Fruit fly (Drosophila melanogaster) whole organism, embryonic: ENCODE measurements around the gene caz.

Experiments used
- BEAF-32 ChIP-seq: fragments of 200-800 bp; sonication (Bioruptor generic); optimal IDR thresholded peaks from 3 replicates; lab custom pipeline; 2017; ENCODE audit warnings: missing biosample characterization, missing genetic modification characterization, mild to moderate bottlenecking, moderate library complexity, missing genetic modification reagents
- CG10267 ChIP-seq: fragments of 200-800 bp; sonication (Bioruptor generic); optimal IDR thresholded peaks from 2 replicates; lab custom pipeline; 2018; ENCODE audit warnings: missing biosample characterization, mild to moderate bottlenecking, missing genetic modification characterization, moderate library complexity
- CG10431 ChIP-seq: fragments of 200-800 bp; sonication (Bioruptor generic); optimal IDR thresholded peaks from 3 replicates; lab custom pipeline; 2018; ENCODE audit warnings: missing biosample characterization, mild to moderate bottlenecking, missing genetic modification characterization
- CG10462 ChIP-seq: fragments of 200-800 bp; sonication (Bioruptor generic); optimal IDR thresholded peaks from 2 replicates; lab custom pipeline; 2016; ENCODE audit warnings: missing biosample characterization, missing genetic modification characterization
- CG10565 ChIP-seq: fragments of 200-800 bp; sonication (Bioruptor generic); optimal IDR thresholded peaks from 3 replicates; lab custom pipeline; 2016; ENCODE audit warnings: missing biosample characterization, mild to moderate bottlenecking, missing genetic modification characterization
- CG10959 ChIP-seq: fragments of 200-800 bp; sonication (Bioruptor generic); IDR thresholded peaks from 2 replicates; pipeline ENCODE4 v1.3.6; 2022; ENCODE audit warnings: missing biosample characterization, missing genetic modification characterization
- CG13775 ChIP-seq: fragments of 200-800 bp; sonication (Bioruptor generic); optimal IDR thresholded peaks from 3 replicates; lab custom pipeline; 2017; ENCODE audit warnings: missing biosample characterization, mild to moderate bottlenecking, missing genetic modification characterization
- CG14965 ChIP-seq: fragments of 200-800 bp; sonication (Bioruptor generic); optimal IDR thresholded peaks from 2 replicates; lab custom pipeline; 2016; ENCODE audit warnings: missing biosample characterization, missing genetic modification characterization, borderline replicate concordance
- CG15514 ChIP-seq: fragments of 200-800 bp; sonication (Bioruptor generic); optimal IDR thresholded peaks from 3 replicates; lab custom pipeline; 2017; ENCODE audit warnings: missing biosample characterization, missing genetic modification characterization, mild to moderate bottlenecking, moderate library complexity, missing genetic modification reagents
- CG1603 ChIP-seq: fragments of 200-800 bp; sonication (Bioruptor generic); optimal IDR thresholded peaks from 2 replicates; lab custom pipeline; 2019; ENCODE audit warnings: missing biosample characterization, mild to moderate bottlenecking, missing genetic modification characterization, moderate library complexity
- CG17186 ChIP-seq: fragments of 200-800 bp; sonication (Bioruptor generic); optimal IDR thresholded peaks from 3 replicates; lab custom pipeline; 2017; ENCODE audit warnings: missing biosample characterization, missing genetic modification reagents, missing genetic modification characterization
- CG17385 ChIP-seq: fragments of 200-800 bp; sonication (Bioruptor generic); optimal IDR thresholded peaks from 3 replicates; lab custom pipeline; 2018; ENCODE audit warnings: missing biosample characterization, mild to moderate bottlenecking, missing genetic modification characterization
- CG17568 ChIP-seq: fragments of 200-800 bp; sonication (Bioruptor generic); optimal IDR thresholded peaks from 2 replicates; lab custom pipeline; 2018; ENCODE audit warnings: missing biosample characterization, mild to moderate bottlenecking, missing genetic modification characterization, moderate library complexity
- CG2116 ChIP-seq: fragments of 200-800 bp; sonication (Bioruptor generic); optimal IDR thresholded peaks from 3 replicates; lab custom pipeline; 2018; ENCODE audit warnings: missing biosample characterization, mild to moderate bottlenecking, missing genetic modification characterization
- CG42726 ChIP-seq: fragments of 200-800 bp; sonication (Bioruptor generic); IDR thresholded peaks from 2 replicates; pipeline ENCODE4 v1.3.6; 2022; ENCODE audit warnings: missing biosample characterization, missing genetic modification characterization; ENCODE audit not compliant: partially characterized antibody
- CG7839 ChIP-seq: fragments of 200-800 bp; sonication (Bioruptor generic); optimal IDR thresholded peaks from 3 replicates; lab custom pipeline; 2018; ENCODE audit warnings: missing biosample characterization, mild to moderate bottlenecking, missing genetic modification characterization, moderate library complexity
- CG9609 ChIP-seq: fragments of 200-800 bp; sonication (Bioruptor generic); optimal IDR thresholded peaks from 3 replicates; lab custom pipeline; 2016; ENCODE audit warnings: missing biosample characterization, missing genetic modification characterization
- Dll ChIP-seq: fragments of 200-800 bp; sonication (Bioruptor generic); IDR thresholded peaks from 4 replicates; pipeline ENCODE4 v1.3.6; 2022; ENCODE audit warnings: missing biosample characterization, missing genetic modification characterization; ENCODE audit not compliant: partially characterized antibody
- Dref ChIP-seq: fragments of 200-800 bp; sonication (Bioruptor generic); IDR thresholded peaks from 2 replicates; pipeline ENCODE4 v1.3.6; 2022; ENCODE audit warnings: missing biosample characterization, missing genetic modification characterization
- E2f2 ChIP-seq: fragments of 200-800 bp; sonication (Bioruptor generic); IDR thresholded peaks from 2 replicates; pipeline ENCODE4 v1.3.6; 2022; ENCODE audit warnings: missing biosample characterization, missing genetic modification characterization
- ERR ChIP-seq: fragments of 200-800 bp; sonication (Bioruptor generic); optimal IDR thresholded peaks from 2 replicates; lab custom pipeline; 2016; ENCODE audit warnings: missing biosample characterization, missing genetic modification characterization
- Elba2 ChIP-seq: fragments of 200-800 bp; sonication (Bioruptor generic); optimal IDR thresholded peaks from 3 replicates; lab custom pipeline; 2016; ENCODE audit warnings: missing biosample characterization, missing genetic modification characterization
- Fer3 ChIP-seq: fragments of 200-800 bp; sonication (Bioruptor generic); optimal IDR thresholded peaks from 2 replicates; lab custom pipeline; 2018; ENCODE audit warnings: missing biosample characterization, mild to moderate bottlenecking, missing genetic modification characterization, moderate library complexity
- Scr ChIP-seq: fragments of 200-800 bp; sonication (Bioruptor generic); IDR thresholded peaks from 2 replicates; pipeline ENCODE4 v1.3.6; 2022; ENCODE audit warnings: missing biosample characterization, missing genetic modification characterization; ENCODE audit not compliant: partially characterized antibody
- Side ChIP-seq: fragments of 200-800 bp; sonication (Bioruptor generic); optimal IDR thresholded peaks from 2 replicates; lab custom pipeline; 2016; ENCODE audit warnings: missing biosample characterization, missing genetic modification characterization
- Sox100B ChIP-seq: fragments of 200-800 bp; sonication (Bioruptor generic); optimal IDR thresholded peaks from 3 replicates; lab custom pipeline; 2018; ENCODE audit warnings: missing biosample characterization, mild to moderate bottlenecking, missing genetic modification characterization
- abd-A ChIP-seq: fragments of 200-800 bp; sonication (Bioruptor generic); optimal IDR thresholded peaks from 3 replicates; lab custom pipeline; 2019; ENCODE audit warnings: missing biosample characterization, mild to moderate bottlenecking, missing genetic modification characterization, moderate library complexity
- amos ChIP-seq: fragments of 200-800 bp; sonication (Bioruptor generic); IDR thresholded peaks from 2 replicates; pipeline ENCODE4 v1.3.6; 2022; ENCODE audit warnings: missing biosample characterization, missing genetic modification characterization; ENCODE audit not compliant: partially characterized antibody
- ewg ChIP-seq: fragments of 200-800 bp; sonication (Bioruptor generic); optimal IDR thresholded peaks from 3 replicates; lab custom pipeline; 2017; ENCODE audit warnings: mild to moderate bottlenecking, missing biosample characterization, missing genetic modification reagents, missing genetic modification characterization
- ham ChIP-seq: fragments of 200-800 bp; sonication (Bioruptor generic); IDR thresholded peaks from 2 replicates; pipeline ENCODE4 v1.3.6; 2022; ENCODE audit warnings: missing biosample characterization, missing genetic modification characterization
- luna ChIP-seq: fragments of 200-800 bp; sonication (Bioruptor generic); optimal IDR thresholded peaks from 2 replicates; lab custom pipeline; 2016; ENCODE audit warnings: missing biosample characterization, missing genetic modification characterization
- nerfin-1 ChIP-seq: fragments of 200-800 bp; sonication (Bioruptor generic); optimal IDR thresholded peaks from 3 replicates; lab custom pipeline; 2019; ENCODE audit warnings: missing biosample characterization, mild to moderate bottlenecking, missing genetic modification characterization, moderate library complexity
- pita ChIP-seq: fragments of 200-800 bp; sonication (Bioruptor generic); optimal IDR thresholded peaks from 2 replicates; lab custom pipeline; 2017; ENCODE audit warnings: missing biosample characterization, mild to moderate bottlenecking, missing genetic modification characterization
- pzg ChIP-seq: fragments of 200-800 bp; sonication (Bioruptor generic); optimal IDR thresholded peaks from 3 replicates; lab custom pipeline; 2018; ENCODE audit warnings: missing biosample characterization, mild to moderate bottlenecking, missing genetic modification characterization, moderate library complexity
- row ChIP-seq: fragments of 200-800 bp; sonication (Bioruptor generic); IDR thresholded peaks from 3 replicates; pipeline ENCODE4 v1.3.6; 2022; ENCODE audit warnings: missing biosample characterization, missing genetic modification characterization
- stwl ChIP-seq: fragments of 200-800 bp; sonication (Bioruptor generic); optimal IDR thresholded peaks from 3 replicates; lab custom pipeline; 2018; ENCODE audit warnings: missing biosample characterization, mild to moderate bottlenecking, missing genetic modification characterization, moderate library complexity
- vvl ChIP-seq: fragments of 200-800 bp; sonication (Bioruptor generic); IDR thresholded peaks from 2 replicates; pipeline ENCODE4 v1.3.6; 2022; ENCODE audit warnings: missing biosample characterization, missing genetic modification characterization

caz gene

dm6 chrX:16325472-16325871, 36.9 kb downstream of the caz start, which contains the start of gene CalpC (continued):
- TF ChIP-seq CG14965 (GFP tag; lab: Kevin White, UChicago), result no peak
- TF ChIP-seq CG15514 (GFP tag; lab: Kevin White, UChicago), result peak; percentile 98
- TF ChIP-seq Dref (GFP tag; lab: Robert Waterston, UW), result peak; percentile 36; the same call in 1 of the 2 replicates
- TF ChIP-seq CG17186 (GFP tag; lab: Kevin White, UChicago), result peak; percentile 58
- peak; percentile 39; the same call in 1 of the 2 replicates for TF ChIP-seq amos (GFP tag; lab: Robert Waterston, UW)
- peak; percentile 3 for TF ChIP-seq CG2116 (GFP tag; lab: Kevin White, UChicago)
- no peak for TF ChIP-seq pita
- TF ChIP-seq Side (GFP tag; lab: Kevin White, UChicago), result no peak
- peak; percentile 22 for TF ChIP-seq pzg
- TF ChIP-seq CG17568 (GFP tag; lab: Kevin White, UChicago), result no peak
- TF ChIP-seq CG42726 (GFP tag; lab: Robert Waterston, UW), result 0 out of 2 replicates have a peak, but pooled peaks have one; percentile 11
- no peak for TF ChIP-seq CG10267 (tag; lab: Kevin White, UChicago)
- TF ChIP-seq luna (GFP tag; lab: Kevin White, UChicago), result no peak
- TF ChIP-seq BEAF-32 (GFP tag; lab: Kevin White, UChicago), result peak; percentile 31
- no peak for TF ChIP-seq CG7839 (tag; lab: Kevin White, UChicago)
- TF ChIP-seq E2f2 (GFP tag; lab: Robert Waterston, UW), result peak; percentile 61; the same call in 1 of the 2 replicates
- no peak for TF ChIP-seq CG10959 (GFP tag; lab: Robert Waterston, UW)
- peak; percentile 40 for TF ChIP-seq Scr (GFP tag; lab: Robert Waterston, UW)
- peak; percentile 15 for TF ChIP-seq stwl (tag; lab: Kevin White, UChicago)
- no peak for TF ChIP-seq ERR
- TF ChIP-seq Dll (GFP tag; lab: Robert Waterston, UW), result peak; percentile 34; the same call in 1 of the 4 replicates
- no peak for TF ChIP-seq CG9609
- TF ChIP-seq vvl (GFP tag; lab: Robert Waterston, UW), result 0 out of 2 replicates have a peak, but pooled peaks have one; percentile 15
- TF ChIP-seq nerfin-1 (tag; lab: Kevin White, UChicago), result no peak
- TF ChIP-seq CG1603 (tag; lab: Kevin White, UChicago), result peak; percentile 33
- TF ChIP-seq CG10565, result no peak
- TF ChIP-seq CG10462 (GFP tag; lab: Kevin White, UChicago), result no peak
- no peak for TF ChIP-seq Sox100B (GFP tag; lab: Kevin White, UChicago)
- peak; percentile 39 for TF ChIP-seq abd-A

- TF ChIP-seq ewg (GFP tag; lab: Kevin White, UChicago) (peak; percentile 82), row (peak; percentile 33; the same call in 1 of the 3 replicates), CG10431 (GFP tag; lab: Kevin White, UChicago) (peak; percentile 89), nerfin-1 (tag; lab: Kevin White, UChicago) (peak; percentile 23), CG15514 (GFP tag; lab: Kevin White, UChicago) (peak; percentile 16), Fer3 (tag; lab: Kevin White, UChicago) (no peak), ham (GFP tag; lab: Robert Waterston, UW) (no peak), CG17385 (GFP tag; lab: Kevin White, UChicago) (no peak), CG13775 (GFP tag; lab: Kevin White, UChicago) (no peak), pzg (peak; percentile 3), Elba2 (GFP tag; lab: Kevin White, UChicago) (peak; percentile 35)
Observed at dm6 chrX:16330659-16331058, 42.0 kb downstream of the caz start, which contains the start of gene CG9919. Gene CG9919 (minus strand): TSS chrX:16330759.
